Worm (Caenorhabditis elegans) whole organism, L2 larva: ENCODE measurements around the gene R07H5.9.

Source experiments
- R02D3.7 ChIP-seq: fragments of 150-350 bp; optimal IDR thresholded peaks from 2 replicates; lab custom pipeline; 2014; ENCODE audit warnings: missing biosample characterization, missing genetic modification characterization
- ama-1 ChIP-seq: fragments of 150-350 bp; optimal IDR thresholded peaks from 2 replicates; lab custom pipeline; 2018; ENCODE audit warnings: inconsistent platforms
- elt-3 ChIP-seq: sonication (generic microtip); optimal IDR thresholded peaks from 2 replicates; lab custom pipeline; 2017; ENCODE audit warnings: missing biosample characterization, missing genetic modification characterization
- nhr-12 ChIP-seq: fragments of 150-350 bp; optimal IDR thresholded peaks from 2 replicates; lab custom pipeline; 2014; ENCODE audit warnings: missing biosample characterization, missing genetic modification characterization
- nhr-129 ChIP-seq: fragments of 150-350 bp; optimal IDR thresholded peaks from 2 replicates; lab custom pipeline; 2014; ENCODE audit warnings: missing biosample characterization, missing genetic modification characterization
- unc-62 ChIP-seq: fragments of 150-350 bp; optimal IDR thresholded peaks from 2 replicates; lab custom pipeline; 2014; ENCODE audit warnings: missing biosample characterization, missing genetic modification reagents, missing genetic modification characterization

DNA sequence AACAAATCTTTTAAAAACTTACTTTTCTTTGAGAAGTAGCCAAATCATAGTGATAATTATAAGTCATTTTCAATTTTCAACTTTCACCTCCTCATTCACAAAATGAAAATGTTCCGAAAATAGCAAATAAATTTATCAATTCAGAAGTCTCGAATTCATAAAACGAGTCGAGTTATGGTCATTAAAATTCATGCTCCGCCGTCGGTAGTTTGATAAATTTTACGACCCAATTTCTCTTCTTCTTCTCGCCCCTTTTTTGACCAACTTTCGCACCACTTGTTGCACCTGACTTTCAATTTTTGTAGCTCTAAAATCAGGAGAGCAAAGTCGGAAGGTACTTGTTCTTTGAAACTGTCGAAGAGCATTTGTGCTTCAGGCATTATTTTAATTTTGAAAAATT, 22.8 kb downstream of the R07H5.9 start, which contains the start of gene best-7:
- TF ChIP-seq elt-3 (tag; lab: Kevin White, UChicago) (no peak), unc-62 (GFP tag; lab: Kevin White, UChicago) (no peak), nhr-129 (tag; lab: Kevin White, UChicago) (no peak), ama-1 (no peak), nhr-12 (tag; lab: Kevin White, UChicago) (no peak), R02D3.7 (tag; lab: Kevin White, UChicago) (no peak)
